Fruit fly (Drosophila melanogaster) whole organism, embryonic: Measurements from ENCODE around the gene CG11726.

Experiments
- BEAF-32 ChIP-seq: fragments of 200-800 bp; sonication (Bioruptor generic); optimal IDR thresholded peaks from 3 replicates; lab custom pipeline; 2017; ENCODE audit warnings: missing biosample characterization, missing genetic modification characterization, mild to moderate bottlenecking, moderate library complexity, missing genetic modification reagents
- Blimp-1 ChIP-seq: fragments of 200-800 bp; sonication (Bioruptor generic); optimal IDR thresholded peaks from 3 replicates; lab custom pipeline; 2018; ENCODE audit warnings: missing biosample characterization, missing genetic modification characterization, mild to moderate bottlenecking, moderate library complexity, missing genetic modification reagents
- BtbVII ChIP-seq: fragments of 200-800 bp; sonication (Bioruptor generic); optimal IDR thresholded peaks from 3 replicates; lab custom pipeline; 2017; ENCODE audit warnings: missing biosample characterization, mild to moderate bottlenecking, missing genetic modification characterization
- CG10209 ChIP-seq: fragments of 200-800 bp; sonication (Bioruptor generic); optimal IDR thresholded peaks from 3 replicates; lab custom pipeline; 2017; ENCODE audit warnings: missing biosample characterization, mild to moderate bottlenecking, missing genetic modification characterization, missing genetic modification reagents
- CG11085 ChIP-seq: fragments of 200-800 bp; sonication (Bioruptor generic); IDR thresholded peaks from 2 replicates; pipeline ENCODE4 v1.3.6; 2022; ENCODE audit warnings: missing biosample characterization, missing genetic modification characterization
- CG11456 ChIP-seq: fragments of 200-800 bp; sonication (Bioruptor generic); IDR thresholded peaks from 3 replicates; pipeline ENCODE4 v1.3.6; 2022; ENCODE audit warnings: missing biosample characterization, missing genetic modification characterization
- CG11696 ChIP-seq: fragments of 200-800 bp; sonication (Bioruptor generic); IDR thresholded peaks from 2 replicates; pipeline ENCODE4 v1.3.6; 2022; ENCODE audit warnings: missing biosample characterization, missing genetic modification characterization
- CG13424 ChIP-seq: fragments of 200-800 bp; sonication (Bioruptor generic); optimal IDR thresholded peaks from 2 replicates; lab custom pipeline; 2019; ENCODE audit warnings: missing biosample characterization, mild to moderate bottlenecking, missing genetic modification characterization, moderate library complexity
- CG14860 ChIP-seq: fragments of 200-800 bp; sonication (Bioruptor generic); IDR thresholded peaks from 3 replicates; pipeline ENCODE4 v1.3.6; 2022; ENCODE audit warnings: missing biosample characterization, missing genetic modification characterization; ENCODE audit not compliant: partially characterized antibody
- CG1647 ChIP-seq: fragments of 200-800 bp; sonication (Bioruptor generic); optimal IDR thresholded peaks from 3 replicates; lab custom pipeline; 2016; ENCODE audit warnings: missing biosample characterization, missing genetic modification characterization
- CG16779 ChIP-seq: fragments of 200-800 bp; sonication (Bioruptor generic); IDR thresholded peaks from 2 replicates; pipeline ENCODE4 v1.3.6; 2022; ENCODE audit warnings: missing biosample characterization, missing genetic modification characterization
- CG16863 ChIP-seq: fragments of 200-800 bp; sonication (Bioruptor generic); optimal IDR thresholded peaks from 3 replicates; lab custom pipeline; 2016; ENCODE audit warnings: missing biosample characterization, missing genetic modification characterization
- CG17829 ChIP-seq: fragments of 200-800 bp; optimal IDR thresholded peaks from 2 replicates; lab custom pipeline; 2019; ENCODE audit warnings: missing biosample characterization, mild to moderate bottlenecking, missing genetic modification characterization, moderate library complexity
- CG18262 ChIP-seq: fragments of 200-800 bp; optimal IDR thresholded peaks from 3 replicates; lab custom pipeline; 2019; ENCODE audit warnings: missing biosample characterization, mild to moderate bottlenecking, missing genetic modification characterization, moderate library complexity
- CG2875 ChIP-seq: fragments of 200-800 bp; sonication (Bioruptor generic); optimal IDR thresholded peaks from 2 replicates; lab custom pipeline; 2017; ENCODE audit warnings: missing biosample characterization, mild to moderate bottlenecking, missing genetic modification characterization, missing genetic modification reagents
- CG2889 ChIP-seq: fragments of 200-800 bp; sonication (Bioruptor generic); IDR thresholded peaks from 3 replicates; pipeline ENCODE4 v1.3.6; 2022; ENCODE audit warnings: missing biosample characterization, missing genetic modification characterization
- CG4617 ChIP-seq: fragments of 200-800 bp; sonication (Bioruptor generic); optimal IDR thresholded peaks from 3 replicates; lab custom pipeline; 2016; ENCODE audit warnings: missing biosample characterization, missing genetic modification characterization, borderline replicate concordance
- CG6654 ChIP-seq: fragments of 200-800 bp; sonication (Bioruptor generic); optimal IDR thresholded peaks from 2 replicates; lab custom pipeline; 2017; ENCODE audit warnings: missing biosample characterization, mild to moderate bottlenecking, missing genetic modification characterization
- CG6683 ChIP-seq: fragments of 200-800 bp; sonication (Bioruptor generic); optimal IDR thresholded peaks from 2 replicates; lab custom pipeline; 2017; ENCODE audit warnings: missing biosample characterization, mild to moderate bottlenecking, missing genetic modification characterization, missing genetic modification reagents
- CG7357 ChIP-seq: fragments of 200-800 bp; sonication (Bioruptor generic); IDR thresholded peaks from 3 replicates; pipeline ENCODE4 v1.3.6; 2022; ENCODE audit warnings: missing biosample characterization, missing genetic modification characterization
- CG8281 ChIP-seq: fragments of 200-800 bp; sonication (Bioruptor generic); optimal IDR thresholded peaks from 2 replicates; lab custom pipeline; 2018; ENCODE audit warnings: missing biosample characterization, mild to moderate bottlenecking, missing genetic modification characterization, moderate library complexity
- CG9437 ChIP-seq: fragments of 200-800 bp; sonication (Bioruptor generic); optimal IDR thresholded peaks from 2 replicates; lab custom pipeline; 2018; ENCODE audit warnings: missing biosample characterization, mild to moderate bottlenecking, missing genetic modification characterization
- CHES-1-like ChIP-seq: fragments of 200-800 bp; sonication (Bioruptor generic); optimal IDR thresholded peaks from 2 replicates; lab custom pipeline; 2016; ENCODE audit warnings: missing biosample characterization, missing genetic modification characterization
- Camta ChIP-seq: fragments of 200-800 bp; sonication (Bioruptor generic); optimal IDR thresholded peaks from 2 replicates; lab custom pipeline; 2016; ENCODE audit warnings: missing biosample characterization, missing genetic modification characterization
- Dfd ChIP-seq, 2 experiments: fragments of >200 bp; optimal IDR thresholded peaks; 2 replicates each; lab custom pipeline; 2017; ENCODE audit warnings: missing biosample characterization in 2 of 2, missing genetic modification characterization in 2 of 2
- HLHmδ ChIP-seq: fragments of 200-800 bp; sonication (Bioruptor generic); optimal IDR thresholded peaks from 2 replicates; lab custom pipeline; 2018; ENCODE audit warnings: missing biosample characterization, mild to moderate bottlenecking, missing genetic modification characterization, moderate library complexity
- Hand ChIP-seq: fragments of 200-800 bp; sonication (Bioruptor generic); optimal IDR thresholded peaks from 2 replicates; lab custom pipeline; 2017; ENCODE audit warnings: mild to moderate bottlenecking, missing biosample characterization, missing genetic modification reagents, missing genetic modification characterization
- Hr3 ChIP-seq: fragments of 200-800 bp; sonication (Bioruptor generic); optimal IDR thresholded peaks from 3 replicates; lab custom pipeline; 2016; ENCODE audit warnings: missing biosample characterization, missing genetic modification characterization
- PHDP ChIP-seq: fragments of 200-800 bp; sonication (Bioruptor generic); optimal IDR thresholded peaks from 3 replicates; lab custom pipeline; 2018; ENCODE audit warnings: missing biosample characterization, mild to moderate bottlenecking, missing genetic modification characterization, moderate library complexity
- Ravus ChIP-seq: fragments of 200-800 bp; sonication (Bioruptor generic); IDR thresholded peaks from 2 replicates; pipeline ENCODE4 v1.3.6; 2022; ENCODE audit warnings: missing biosample characterization, missing genetic modification characterization
- Sin3A ChIP-seq: fragments of >200 bp; optimal IDR thresholded peaks from 2 replicates; lab custom pipeline; 2018
- Taf1 ChIP-seq: fragments of 200-800 bp; sonication (Bioruptor generic); IDR thresholded peaks from 2 replicates; pipeline ENCODE4 v1.3.6; 2022; ENCODE audit warnings: missing biosample characterization, missing genetic modification characterization
- Tbp ChIP-seq: fragments of >200 bp; optimal IDR thresholded peaks from 2 replicates; lab custom pipeline; 2018; ENCODE audit warnings: missing biosample characterization, missing genetic modification characterization
- al ChIP-seq: fragments of 200-800 bp; sonication (Bioruptor generic); IDR thresholded peaks from 2 replicates; pipeline ENCODE4 v1.3.6; 2022; ENCODE audit warnings: missing biosample characterization, missing genetic modification characterization
- corto ChIP-seq: fragments of 200-800 bp; sonication (Bioruptor generic); optimal IDR thresholded peaks from 2 replicates; lab custom pipeline; 2016; ENCODE audit warnings: missing biosample characterization, mild to moderate bottlenecking, missing genetic modification characterization, moderate library complexity
- dimm ChIP-seq: fragments of 200-800 bp; sonication (Bioruptor generic); IDR thresholded peaks from 2 replicates; pipeline ENCODE4 v1.3.6; 2022; ENCODE audit warnings: missing biosample characterization, missing genetic modification characterization
- gce ChIP-seq: fragments of 200-800 bp; sonication (Bioruptor generic); IDR thresholded peaks from 3 replicates; pipeline ENCODE4 v1.3.6; 2022; ENCODE audit warnings: missing biosample characterization, missing genetic modification characterization
- gcm2 ChIP-seq: fragments of 200-800 bp; sonication (Bioruptor generic); optimal IDR thresholded peaks from 2 replicates; lab custom pipeline; 2016; ENCODE audit warnings: missing biosample characterization, missing genetic modification characterization
- hbn ChIP-seq: fragments of 200-800 bp; sonication (Bioruptor generic); IDR thresholded peaks from 2 replicates; pipeline ENCODE4 v1.3.6; 2022; ENCODE audit warnings: missing biosample characterization, missing genetic modification characterization; ENCODE audit not compliant: partially characterized antibody
- lmd ChIP-seq: fragments of 200-800 bp; sonication (Bioruptor generic); IDR thresholded peaks from 2 replicates; pipeline ENCODE4 v1.3.6; 2022; ENCODE audit warnings: missing biosample characterization, missing genetic modification characterization
- lov ChIP-seq, 2 experiments: fragments of 200-800 bp in 1 of 2; fragments of >200 bp in 1 of 2; sonication (Bioruptor generic) in 1 of 2; IDR thresholded peaks in 1 of 2; optimal IDR thresholded peaks in 1 of 2; 2 replicates in 1 of 2; 3 replicates in 1 of 2; pipeline versions ENCODE4 v1.3.6 to Lab custom; 2017 to 2022; ENCODE audit warnings: missing biosample characterization in 1 of 2, missing genetic modification characterization in 1 of 2
- nerfin-1 ChIP-seq: fragments of 200-800 bp; sonication (Bioruptor generic); optimal IDR thresholded peaks from 3 replicates; lab custom pipeline; 2019; ENCODE audit warnings: missing biosample characterization, mild to moderate bottlenecking, missing genetic modification characterization, moderate library complexity
- nom ChIP-seq: fragments of 200-800 bp; sonication (Bioruptor generic); optimal IDR thresholded peaks from 2 replicates; lab custom pipeline; 2017; ENCODE audit warnings: missing biosample characterization, missing genetic modification characterization, mild to moderate bottlenecking, moderate library complexity, missing genetic modification reagents
- oc ChIP-seq: fragments of 200-800 bp; sonication (Bioruptor generic); optimal IDR thresholded peaks from 2 replicates; lab custom pipeline; 2018; ENCODE audit warnings: missing biosample characterization, mild to moderate bottlenecking, missing genetic modification characterization, moderate library complexity
- onecut ChIP-seq: fragments of 200-800 bp; sonication (Bioruptor generic); IDR thresholded peaks from 2 replicates; pipeline ENCODE4 v1.3.6; 2022; ENCODE audit warnings: missing biosample characterization, missing genetic modification characterization
- pb ChIP-seq: fragments of 200-800 bp; sonication (Bioruptor generic); optimal IDR thresholded peaks from 3 replicates; lab custom pipeline; 2016; ENCODE audit warnings: missing biosample characterization, missing genetic modification characterization
- pho ChIP-seq: fragments of 200-800 bp; sonication (Bioruptor generic); optimal IDR thresholded peaks from 2 replicates; lab custom pipeline; 2016; ENCODE audit warnings: missing biosample characterization, missing genetic modification characterization
- sens-2 ChIP-seq: fragments of 200-800 bp; sonication (Bioruptor generic); IDR thresholded peaks from 2 replicates; pipeline ENCODE4 v1.3.6; 2022; ENCODE audit warnings: missing biosample characterization, missing genetic modification characterization
- shn ChIP-seq: fragments of 200-800 bp; sonication (Bioruptor generic); optimal IDR thresholded peaks from 3 replicates; lab custom pipeline; 2016; ENCODE audit warnings: missing biosample characterization, missing genetic modification characterization
- sima ChIP-seq: fragments of 200-800 bp; sonication (Bioruptor generic); optimal IDR thresholded peaks from 2 replicates; lab custom pipeline; 2016; ENCODE audit warnings: missing biosample characterization, missing genetic modification characterization
- sug ChIP-seq: fragments of 200-800 bp; optimal IDR thresholded peaks from 2 replicates; lab custom pipeline; 2019; ENCODE audit warnings: missing biosample characterization, mild to moderate bottlenecking, missing genetic modification characterization, moderate library complexity
- twi ChIP-seq: fragments of 200-800 bp; optimal IDR thresholded peaks from 2 replicates; lab custom pipeline; 2019; ENCODE audit warnings: missing biosample characterization, mild to moderate bottlenecking, missing genetic modification characterization, moderate library complexity

Gene CG11726

DNA sequence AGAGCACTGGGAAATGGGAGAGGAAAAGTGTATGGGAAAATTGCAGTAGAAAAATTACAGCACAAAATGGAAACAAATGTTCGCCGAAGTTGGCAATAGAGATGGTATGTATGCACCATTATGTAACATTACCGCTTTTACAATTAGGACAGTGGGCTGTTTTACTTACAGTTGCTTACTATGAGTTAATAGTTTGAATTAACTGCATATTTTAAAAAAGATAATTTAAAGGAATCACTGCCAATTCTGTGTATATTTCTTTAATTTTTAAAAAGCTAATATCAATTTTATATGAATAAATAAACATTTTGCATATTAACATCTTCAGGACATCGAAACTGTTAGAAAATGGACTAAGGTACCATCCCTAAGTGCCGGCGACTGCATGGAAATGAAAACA lies 19.2 kb downstream of the CG11726 start (continued):
- no peak for TF ChIP-seq twi (tag; lab: Kevin White, UChicago)
- no peak for TF ChIP-seq gcm2 (GFP tag; lab: Kevin White, UChicago)
- TF ChIP-seq lmd (GFP tag; lab: Robert Waterston, UW): no peak
- no peak for TF ChIP-seq CHES-1-like (GFP tag; lab: Kevin White, UChicago)
- no peak for TF ChIP-seq Ravus
- no peak for TF ChIP-seq CG7357 (GFP tag; lab: Robert Waterston, UW)
- no peak for TF ChIP-seq pb (GFP tag; lab: Kevin White, UChicago)
- TF ChIP-seq HLHmδ (GFP tag; lab: Kevin White, UChicago): no peak
- TF ChIP-seq Hand (GFP tag; lab: Kevin White, UChicago): no peak
- no peak for TF ChIP-seq lov (optimal IDR thresholded peaks at IDR 0.05; lab: Kevin White, UChicago)
- TF ChIP-seq lov (GFP tag; IDR thresholded peaks at IDR 0.05; lab: Robert Waterston, UW): no peak
- no peak for TF ChIP-seq Camta (GFP tag; lab: Kevin White, UChicago)
- no peak for TF ChIP-seq Sin3A
- no peak for TF ChIP-seq CG4617 (GFP tag; lab: Kevin White, UChicago)
- TF ChIP-seq nom (GFP tag; lab: Kevin White, UChicago): no peak
- peak; percentile 30 for TF ChIP-seq nerfin-1 (tag; lab: Kevin White, UChicago)
- TF ChIP-seq onecut (GFP tag; lab: Robert Waterston, UW): no peak
- no peak for TF ChIP-seq BtbVII
- no peak for TF ChIP-seq CG9437 (GFP tag; lab: Kevin White, UChicago)
- TF ChIP-seq CG6683 (GFP tag; lab: Kevin White, UChicago): no peak
- TF ChIP-seq pho (GFP tag; lab: Kevin White, UChicago): no peak
- TF ChIP-seq sima (GFP tag; lab: Kevin White, UChicago): no peak
- TF ChIP-seq CG16779: no peak
- TF ChIP-seq sug (tag; lab: Kevin White, UChicago): no peak
- TF ChIP-seq corto (GFP tag; lab: Kevin White, UChicago): no peak
- no peak for TF ChIP-seq PHDP
- peak; percentile 2 for TF ChIP-seq BEAF-32 (GFP tag; lab: Kevin White, UChicago)
- no peak for TF ChIP-seq CG13424 (tag; lab: Kevin White, UChicago)
- TF ChIP-seq CG18262 (tag; lab: Kevin White, UChicago): peak; percentile 49
- no peak for TF ChIP-seq CG11456 (GFP tag; lab: Robert Waterston, UW)
- TF ChIP-seq CG17829 (tag; lab: Kevin White, UChicago): peak; percentile 45
- no peak for TF ChIP-seq dimm (GFP tag; lab: Robert Waterston, UW)
- no peak for TF ChIP-seq hbn (GFP tag; lab: Robert Waterston, UW)
- TF ChIP-seq CG10209 (GFP tag; lab: Kevin White, UChicago): peak; percentile 3
- peak; percentile 6 for TF ChIP-seq Blimp-1 (GFP tag; lab: Kevin White, UChicago)
- TF ChIP-seq Dfd (GFP tag; optimal IDR thresholded peaks at IDR 0.05; lab: Kevin White, UChicago): no peak
- TF ChIP-seq oc: no peak
- TF ChIP-seq Taf1 (GFP tag; lab: Robert Waterston, UW): no peak
- TF ChIP-seq CG2875: peak; percentile 20
- TF ChIP-seq CG14860 (GFP tag; lab: Robert Waterston, UW): no peak
- TF ChIP-seq CG16863 (GFP tag; lab: Kevin White, UChicago): no peak
- TF ChIP-seq Hr3 (GFP tag; lab: Kevin White, UChicago): no peak
- no peak for TF ChIP-seq sens-2
- no peak for TF ChIP-seq CG1647
- no peak for TF ChIP-seq CG11085 (GFP tag; lab: Robert Waterston, UW)
- TF ChIP-seq CG2889 (GFP tag; lab: Robert Waterston, UW): no peak
- no peak for TF ChIP-seq CG8281 (tag; lab: Kevin White, UChicago)
- no peak for TF ChIP-seq CG11696 (GFP tag; lab: Robert Waterston, UW)
- no peak for TF ChIP-seq Tbp (GFP tag; lab: Kevin White, UChicago)
- TF ChIP-seq CG6654 (GFP tag; lab: Kevin White, UChicago): no peak
- TF ChIP-seq al: no peak
- no peak for TF ChIP-seq shn
- no peak for TF ChIP-seq gce
